Fruit fly (Drosophila melanogaster) ovary, adult (tissue): Measurements from ENCODE around the gene fusl.

Source experiments
- CG17801 ChIP-seq: fragments of 200-800 bp; optimal IDR thresholded peaks from 2 replicates; lab custom pipeline; 2019; ENCODE audit warnings: missing biosample characterization, mild to moderate bottlenecking, missing genetic modification characterization, moderate library complexity; ENCODE audit not compliant: partially characterized antibody

fusl gene

dm6 chr2L:5292643-5292963, 45.3 kb downstream of the fusl start:
- no peak for TF ChIP-seq CG17801 (GFP tag; lab: Kevin White, UChicago)

- no peak for TF ChIP-seq CG17801 (GFP tag; lab: Kevin White, UChicago)
Observed at dm6 chr2L:5291869-5292642, 45.8 kb downstream of the fusl start.

dm6 chr2L:5291195-5291594, 46.7 kb downstream of the fusl start:
- TF ChIP-seq CG17801 (GFP tag; lab: Kevin White, UChicago), result no peak

- TF ChIP-seq CG17801 (GFP tag; lab: Kevin White, UChicago), result no peak
Observed at dm6 chr2L:5290530-5290929, 47.3 kb downstream of the fusl start.

- TF ChIP-seq CG17801 (GFP tag; lab: Kevin White, UChicago), result no peak
Observed at dm6 chr2L:5289921-5290320, 48.0 kb downstream of the fusl start.

- no peak for TF ChIP-seq CG17801 (GFP tag; lab: Kevin White, UChicago)
Observed at dm6 chr2L:5288721-5289120, 49.2 kb downstream of the fusl start, which contains the start of gene vri. Gene vri, plus strand, starts transcription at chr2L:5288944.

dm6 chr2L:5288262-5288621, 49.6 kb downstream of the fusl start:
- no peak for TF ChIP-seq CG17801 (GFP tag; lab: Kevin White, UChicago)

- no peak for TF ChIP-seq CG17801 (GFP tag; lab: Kevin White, UChicago)
Observed at dm6 chr2L:5287599-5288261, 50.1 kb downstream of the fusl start.

- TF ChIP-seq CG17801 (GFP tag; lab: Kevin White, UChicago), result no peak
Observed at dm6 chr2L:5286572-5286971, 51.3 kb downstream of the fusl start.

- TF ChIP-seq CG17801 (GFP tag; lab: Kevin White, UChicago), result no peak
Observed at dm6 chr2L:5285860-5286259, 52.0 kb downstream of the fusl start.

- TF ChIP-seq CG17801 (GFP tag; lab: Kevin White, UChicago), result no peak
Observed at dm6 chr2L:5284820-5285219, 53.1 kb downstream of the fusl start.
